Worm (Caenorhabditis elegans) whole organism, early embryonic: ENCODE data around the gene swp-1.

Experiments
- B0310.2 ChIP-seq: sonication (generic microtip); optimal IDR thresholded peaks from 2 replicates; lab custom pipeline; 2016; ENCODE audit warnings: mild to moderate bottlenecking, missing genetic modification characterization, missing compliant biosample characterization
- F13C5.2 ChIP-seq: sonication (generic microtip); optimal IDR thresholded peaks from 2 replicates; lab custom pipeline; 2017; ENCODE audit warnings: mild to moderate bottlenecking, missing genetic modification characterization, inconsistent platforms, missing compliant biosample characterization
- aly-1 ChIP-seq: sonication (generic microtip); optimal IDR thresholded peaks from 2 replicates; lab custom pipeline; 2016; ENCODE audit warnings: missing genetic modification characterization, missing compliant biosample characterization
- ama-1 ChIP-seq: fragments of 150-350 bp; optimal IDR thresholded peaks from 2 replicates; lab custom pipeline; 2014
- ceh-13 ChIP-seq: fragments of 200-800 bp; sonication (Bioruptor generic); optimal IDR thresholded peaks from 2 replicates; lab custom pipeline; 2018; ENCODE audit warnings: mild to moderate bottlenecking, missing genetic modification characterization, missing compliant biosample characterization
- ceh-36 ChIP-seq: sonication (generic microtip); optimal IDR thresholded peaks from 2 replicates; lab custom pipeline; 2016; ENCODE audit warnings: missing genetic modification characterization, inconsistent platforms, missing compliant biosample characterization
- ets-7 ChIP-seq: sonication (generic microtip); optimal IDR thresholded peaks from 2 replicates; lab custom pipeline; 2016; ENCODE audit warnings: missing genotype, missing genetic modification characterization, missing compliant biosample characterization
- flt-1 ChIP-seq: fragments of 200-800 bp; sonication (Bioruptor generic); IDR thresholded peaks from 2 replicates; pipeline ENCODE4 v1.3.6; 2022; ENCODE audit warnings: missing genetic modification characterization, missing compliant biosample characterization
- hmbx-1 ChIP-seq: sonication (generic microtip); optimal IDR thresholded peaks from 2 replicates; lab custom pipeline; 2016; ENCODE audit warnings: mild to moderate bottlenecking, missing genetic modification characterization, missing compliant biosample characterization
- hmg-4 ChIP-seq: fragments of 200-800 bp; sonication (Bioruptor generic); optimal IDR thresholded peaks from 2 replicates; lab custom pipeline; 2018; ENCODE audit warnings: mild to moderate bottlenecking, missing genetic modification characterization, missing compliant biosample characterization
- hnd-1 ChIP-seq: sonication (generic microtip); optimal IDR thresholded peaks from 2 replicates; lab custom pipeline; 2016; ENCODE audit warnings: missing genetic modification characterization, missing compliant biosample characterization
- pes-1 ChIP-seq: fragments of 200-800 bp; sonication (Bioruptor generic); IDR thresholded peaks from 2 replicates; pipeline ENCODE4 v1.3.6; 2022; ENCODE audit warnings: missing genetic modification reagents, missing genetic modification characterization, missing compliant biosample characterization
- scrt-1 ChIP-seq: fragments of 200-800 bp; sonication (Bioruptor generic); IDR thresholded peaks from 2 replicates; pipeline ENCODE4 v1.3.6; 2022; ENCODE audit warnings: missing genetic modification characterization, missing compliant biosample characterization
- sea-1 ChIP-seq: fragments of 200-800 bp; sonication (Bioruptor generic); conservative IDR thresholded peaks from 2 replicates; pipeline ENCODE4 v1.3.6; 2022; ENCODE audit warnings: missing genetic modification characterization, missing compliant biosample characterization
- tbx-11 ChIP-seq: fragments of 200-800 bp; sonication (Bioruptor generic); IDR thresholded peaks from 2 replicates; pipeline ENCODE4 v1.3.6; 2022; ENCODE audit warnings: missing genetic modification characterization, missing compliant biosample characterization
- tbx-37 ChIP-seq: fragments of 200-800 bp; sonication (Bioruptor generic); conservative IDR thresholded peaks from 2 replicates; pipeline ENCODE4 v1.3.6; 2022; ENCODE audit warnings: missing genetic modification reagents, missing genetic modification characterization, missing compliant biosample characterization
- tra-4 ChIP-seq: sonication (generic microtip); optimal IDR thresholded peaks from 2 replicates; lab custom pipeline; 2017; ENCODE audit warnings: missing genetic modification characterization, missing compliant biosample characterization

swp-1 gene

ce11 chrIII:5705228-5705888 is at the start of gene swp-1:
Gene swp-1 (minus strand): TSS chrIII:5705525.
- TF ChIP-seq B0310.2 (tag; lab: Kevin White, UChicago), result no peak
- TF ChIP-seq ama-1 (lab: Kevin White, UChicago), result peak; percentile 5
- no peak for TF ChIP-seq tbx-11
- TF ChIP-seq hmg-4 (GFP tag; lab: Kevin White, UChicago), result no peak
- TF ChIP-seq hmbx-1 (tag; lab: Kevin White, UChicago), result no peak

DNA sequence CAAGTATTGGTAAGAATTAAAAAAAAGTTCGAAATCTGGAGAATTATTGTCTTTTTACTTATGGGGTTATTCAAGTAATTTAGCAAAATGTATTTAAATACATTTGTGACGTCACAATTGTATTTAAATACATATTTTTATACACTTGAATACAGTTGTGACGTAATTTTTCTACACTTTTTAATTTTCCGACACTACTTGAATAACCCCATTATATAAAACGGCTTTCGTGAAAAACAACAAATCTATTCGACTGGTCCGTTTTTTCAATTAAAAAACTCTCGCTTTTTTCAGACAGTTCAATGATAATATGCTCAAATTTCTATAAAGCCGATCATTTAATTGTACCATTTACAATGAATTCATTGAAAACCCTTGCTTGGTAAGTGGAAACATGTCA is 45.2 kb upstream of the swp-1 start:
- no peak for TF ChIP-seq tbx-11
- no peak for TF ChIP-seq tbx-37 (GFP tag; lab: Robert Waterston, UW)
- no peak for TF ChIP-seq ceh-13
- no peak for TF ChIP-seq ceh-36 (tag; lab: Kevin White, UChicago)
- no peak for TF ChIP-seq hmbx-1 (tag; lab: Kevin White, UChicago)
- no peak for TF ChIP-seq tra-4 (tag; lab: Kevin White, UChicago)
- no peak for TF ChIP-seq flt-1 (GFP tag; lab: Robert Waterston, UW)
- no peak for TF ChIP-seq hnd-1 (tag; lab: Kevin White, UChicago)
- no peak for TF ChIP-seq hmg-4 (GFP tag; lab: Kevin White, UChicago)
- TF ChIP-seq ets-7 (tag; lab: Kevin White, UChicago), result no peak
- TF ChIP-seq aly-1 (tag; lab: Kevin White, UChicago), result no peak
- TF ChIP-seq scrt-1, result no peak

DNA sequence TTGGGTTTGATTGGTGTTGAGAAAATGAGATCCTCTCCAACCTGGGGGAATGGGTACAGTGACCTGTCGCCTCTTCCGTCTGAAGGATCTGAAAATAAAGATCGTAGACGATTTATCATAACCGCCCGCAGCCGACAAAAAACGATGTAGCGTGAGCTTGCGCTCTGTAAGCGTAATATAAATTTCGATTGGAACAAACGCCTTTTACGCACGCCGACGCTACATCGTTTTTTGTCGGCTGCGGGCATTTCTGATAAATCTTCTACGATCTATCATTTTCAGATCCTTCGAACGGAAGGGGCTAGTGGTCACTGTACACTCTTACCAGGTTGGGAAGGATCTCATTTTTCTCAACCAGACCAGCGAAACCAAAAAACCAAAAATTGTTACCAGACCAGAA is 43.0 kb upstream of the swp-1 start:
- TF ChIP-seq ets-7 (tag; lab: Kevin White, UChicago) (no peak), tbx-11 (no peak), B0310.2 (tag; lab: Kevin White, UChicago) (no peak), ceh-13 (no peak), ama-1 (lab: Kevin White, UChicago) (no peak), tbx-37 (GFP tag; lab: Robert Waterston, UW) (no peak)

- TF ChIP-seq ceh-36 (tag; lab: Kevin White, UChicago) (no peak), flt-1 (GFP tag; lab: Robert Waterston, UW) (no peak), tbx-11 (no peak), hnd-1 (tag; lab: Kevin White, UChicago) (no peak), ceh-13 (no peak), hmbx-1 (tag; lab: Kevin White, UChicago) (no peak), sea-1 (GFP tag; lab: Robert Waterston, UW) (no peak), pes-1 (GFP tag; lab: Robert Waterston, UW) (no peak), aly-1 (tag; lab: Kevin White, UChicago) (no peak), ama-1 (lab: Kevin White, UChicago) (no peak), B0310.2 (tag; lab: Kevin White, UChicago) (no peak), scrt-1 (no peak), F13C5.2 (tag; lab: Kevin White, UChicago) (no peak)
Measured at ce11 chrIII:5747185-5747584, 41.9 kb upstream of the swp-1 start, which contains the start of gene B0244.4. Gene B0244.4 (plus strand): TSS chrIII:5747485.

- no peak for TF ChIP-seq F13C5.2 (tag; lab: Kevin White, UChicago)
- TF ChIP-seq pes-1 (GFP tag; lab: Robert Waterston, UW), result no peak
- no peak for TF ChIP-seq ets-7 (tag; lab: Kevin White, UChicago)
- TF ChIP-seq hmbx-1 (tag; lab: Kevin White, UChicago), result no peak
- no peak for TF ChIP-seq tbx-11
Measured at ce11 chrIII:5744579-5744978, 39.3 kb upstream of the swp-1 start, which contains the start of gene B0244.5. Gene B0244.5 (plus strand): TSS chrIII:5744879.

DNA sequence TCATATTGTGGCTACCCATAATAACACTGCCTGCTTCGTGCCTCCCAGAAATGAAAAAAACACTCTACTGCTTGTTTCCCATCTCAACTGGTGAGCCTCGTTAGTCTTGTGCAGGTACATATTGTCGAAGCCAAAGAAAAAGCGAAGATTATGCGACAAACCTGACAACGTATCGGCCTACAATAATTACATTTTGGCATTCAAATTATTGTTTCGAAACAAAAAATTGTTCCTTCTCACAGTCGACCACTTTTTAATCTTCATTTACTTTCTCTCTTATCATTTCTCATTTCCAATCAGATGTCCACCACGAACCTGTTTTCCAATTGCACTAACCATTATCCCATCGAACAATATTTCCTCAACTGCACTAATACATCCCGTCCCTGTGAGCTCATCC is 37.8 kb upstream of the swp-1 start, which contains the start of gene B0244.15:
Gene B0244.15 (plus strand): TSS at position 301 of the 400 bp plus-strand sequence.
- TF ChIP-seq B0310.2 (tag; lab: Kevin White, UChicago) (no peak), ceh-36 (tag; lab: Kevin White, UChicago) (no peak), flt-1 (GFP tag; lab: Robert Waterston, UW) (no peak), pes-1 (GFP tag; lab: Robert Waterston, UW) (no peak), scrt-1 (no peak), tra-4 (tag; lab: Kevin White, UChicago) (no peak), tbx-37 (GFP tag; lab: Robert Waterston, UW) (no peak), aly-1 (tag; lab: Kevin White, UChicago) (no peak), F13C5.2 (tag; lab: Kevin White, UChicago) (no peak), ets-7 (tag; lab: Kevin White, UChicago) (no peak), hmg-4 (GFP tag; lab: Kevin White, UChicago) (no peak), hmbx-1 (tag; lab: Kevin White, UChicago) (no peak), hnd-1 (tag; lab: Kevin White, UChicago) (no peak), sea-1 (GFP tag; lab: Robert Waterston, UW) (no peak)

- TF ChIP-seq ets-7 (tag; lab: Kevin White, UChicago) (no peak), hnd-1 (tag; lab: Kevin White, UChicago) (no peak), tbx-11 (no peak), ceh-13 (no peak), aly-1 (tag; lab: Kevin White, UChicago) (no peak), F13C5.2 (tag; lab: Kevin White, UChicago) (no peak)
Measured at ce11 chrIII:5740666-5741065, 35.3 kb upstream of the swp-1 start, which contains the start of gene B0244.16. Gene B0244.16 (plus strand): TSS chrIII:5740966.

DNA sequence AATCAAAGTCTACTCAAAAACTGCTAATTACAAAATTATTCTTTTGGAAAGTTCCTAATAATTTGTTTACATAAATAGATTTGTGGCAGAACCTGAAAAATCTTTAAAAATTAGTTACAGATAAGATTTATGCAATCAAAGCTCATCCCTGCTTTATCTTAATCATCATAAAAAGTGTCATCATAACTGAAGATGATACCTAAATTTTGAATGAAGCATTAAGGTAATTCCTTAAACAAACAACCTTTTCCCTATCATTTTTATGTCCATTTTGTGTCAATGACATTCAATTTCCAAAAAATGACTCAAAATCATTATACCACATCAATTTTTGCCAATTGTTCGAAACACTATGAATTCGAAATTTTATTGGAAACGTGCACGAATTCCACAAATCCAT is 32.4 kb upstream of the swp-1 start, which contains the start of gene B0244.6:
Gene B0244.6 (plus strand): TSS at position 301 of the 400 bp plus-strand sequence.
- no peak for TF ChIP-seq B0310.2 (tag; lab: Kevin White, UChicago)
- no peak for TF ChIP-seq hmg-4 (GFP tag; lab: Kevin White, UChicago)
- no peak for TF ChIP-seq tbx-37 (GFP tag; lab: Robert Waterston, UW)
- TF ChIP-seq tra-4 (tag; lab: Kevin White, UChicago), result no peak
- no peak for TF ChIP-seq hmbx-1 (tag; lab: Kevin White, UChicago)
- no peak for TF ChIP-seq ama-1 (lab: Kevin White, UChicago)
- no peak for TF ChIP-seq aly-1 (tag; lab: Kevin White, UChicago)
- TF ChIP-seq flt-1 (GFP tag; lab: Robert Waterston, UW), result no peak
- no peak for TF ChIP-seq ceh-13
- no peak for TF ChIP-seq ets-7 (tag; lab: Kevin White, UChicago)
